Worm (Caenorhabditis elegans) whole organism, L2 larva: ENCODE measurements around the gene Y43F8B.13.

Experiments used
- C34F6.9 ChIP-seq: fragments of 150-350 bp; optimal IDR thresholded peaks from 2 replicates; lab custom pipeline; 2014; ENCODE audit warnings: missing biosample characterization, missing genetic modification characterization
- F13H6.1 ChIP-seq: sonication (generic microtip); optimal IDR thresholded peaks from 2 replicates; lab custom pipeline; 2016; ENCODE audit warnings: missing genetic modification characterization, missing compliant biosample characterization
- R02D3.7 ChIP-seq: fragments of 150-350 bp; optimal IDR thresholded peaks from 2 replicates; lab custom pipeline; 2014; ENCODE audit warnings: missing biosample characterization, missing genetic modification characterization
- Y55F3AM.14 ChIP-seq: fragments of 200-800 bp; sonication (Bioruptor generic); optimal IDR thresholded peaks from 2 replicates; lab custom pipeline; 2018; ENCODE audit warnings: mild to moderate bottlenecking, missing genetic modification characterization, missing compliant biosample characterization
- ZK546.5 ChIP-seq: sonication (generic microtip); optimal IDR thresholded peaks from 2 replicates; lab custom pipeline; 2017; ENCODE audit warnings: missing biosample characterization, missing genetic modification characterization
- alr-1 ChIP-seq: fragments of 150-350 bp; optimal IDR thresholded peaks from 2 replicates; lab custom pipeline; 2014; ENCODE audit warnings: missing biosample characterization, missing genetic modification characterization
- aly-2 ChIP-seq: fragments of 150-350 bp; optimal IDR thresholded peaks from 2 replicates; lab custom pipeline; 2014; ENCODE audit warnings: missing biosample characterization, missing genetic modification characterization
- ceh-16 ChIP-seq: fragments of 150-350 bp; optimal IDR thresholded peaks from 2 replicates; lab custom pipeline; 2014; ENCODE audit warnings: missing biosample characterization, missing genetic modification characterization
- ceh-82 ChIP-seq: fragments of 150-350 bp; optimal IDR thresholded peaks from 2 replicates; lab custom pipeline; 2014; ENCODE audit warnings: missing biosample characterization, missing genetic modification characterization
- egl-27 ChIP-seq: sonication (generic microtip); optimal IDR thresholded peaks from 3 replicates; lab custom pipeline; 2017; ENCODE audit warnings: missing biosample characterization, missing genetic modification reagents, missing genetic modification characterization
- elt-1 ChIP-seq: fragments of 150-350 bp; optimal IDR thresholded peaks from 2 replicates; lab custom pipeline; 2014; ENCODE audit warnings: missing biosample characterization, missing genetic modification characterization
- gmeb-1 ChIP-seq: fragments of 150-350 bp; optimal IDR thresholded peaks from 2 replicates; lab custom pipeline; 2014; ENCODE audit warnings: missing biosample characterization, missing genetic modification characterization
- lin-39 ChIP-seq: fragments of 150-350 bp; optimal IDR thresholded peaks from 2 replicates; lab custom pipeline; 2014; ENCODE audit warnings: missing biosample characterization, missing genetic modification reagents, missing genetic modification characterization
- lsy-2 ChIP-seq, 2 experiments: fragments of 150-350 bp in 1 of 2; sonication (generic microtip) in 1 of 2; optimal IDR thresholded peaks; 2 replicates each; lab custom pipeline; 2014 to 2017; ENCODE audit warnings: missing biosample characterization in 2 of 2, missing genetic modification characterization in 2 of 2
- mbf-1 ChIP-seq: sonication (generic microtip); optimal IDR thresholded peaks from 2 replicates; lab custom pipeline; 2017; ENCODE audit warnings: missing biosample characterization, missing genetic modification characterization
- nhr-10 ChIP-seq: sonication (generic microtip); optimal IDR thresholded peaks from 2 replicates; lab custom pipeline; 2017; ENCODE audit warnings: missing biosample characterization, missing genetic modification characterization
- nhr-129 ChIP-seq: fragments of 150-350 bp; optimal IDR thresholded peaks from 2 replicates; lab custom pipeline; 2014; ENCODE audit warnings: missing biosample characterization, missing genetic modification characterization
- nhr-21 ChIP-seq: fragments of 150-350 bp; optimal IDR thresholded peaks from 2 replicates; lab custom pipeline; 2014; ENCODE audit warnings: missing biosample characterization, missing genetic modification characterization
- nhr-23 ChIP-seq: fragments of 150-350 bp; optimal IDR thresholded peaks from 2 replicates; lab custom pipeline; 2014; ENCODE audit warnings: missing biosample characterization, missing genetic modification reagents, missing genetic modification characterization
- nhr-237 ChIP-seq: fragments of 150-350 bp; optimal IDR thresholded peaks from 2 replicates; lab custom pipeline; 2014; ENCODE audit warnings: missing biosample characterization, missing genetic modification characterization
- nhr-25 ChIP-seq: fragments of 150-350 bp; sonication (generic microtip); optimal IDR thresholded peaks from 3 replicates; lab custom pipeline; 2014; ENCODE audit warnings: missing biosample characterization, missing genetic modification characterization
- nhr-6 ChIP-seq: fragments of 150-350 bp; optimal IDR thresholded peaks from 2 replicates; lab custom pipeline; 2014; ENCODE audit warnings: missing biosample characterization, missing genetic modification characterization
- nhr-77 ChIP-seq: fragments of 150-350 bp; optimal IDR thresholded peaks from 2 replicates; lab custom pipeline; 2014; ENCODE audit warnings: missing biosample characterization, missing genetic modification characterization
- peb-1 ChIP-seq: fragments of 150-350 bp; optimal IDR thresholded peaks from 2 replicates; lab custom pipeline; 2014; ENCODE audit warnings: missing biosample characterization, missing genetic modification characterization
- sem-4 ChIP-seq: fragments of 150-350 bp; optimal IDR thresholded peaks from 2 replicates; lab custom pipeline; 2014; ENCODE audit warnings: missing biosample characterization, missing genetic modification reagents, missing genetic modification characterization
- skn-1 ChIP-seq: sonication (generic microtip); optimal IDR thresholded peaks from 2 replicates; lab custom pipeline; 2017; ENCODE audit warnings: missing biosample characterization, missing genetic modification characterization
- sma-9 ChIP-seq, 2 experiments: fragments of 150-350 bp in 1 of 2; sonication (generic microtip) in 1 of 2; optimal IDR thresholded peaks; 2 replicates each; lab custom pipeline; 2014 to 2016; ENCODE audit warnings: missing genetic modification characterization in 2 of 2, mild to moderate bottlenecking in 1 of 2, missing biosample characterization in 1 of 2, missing compliant biosample characterization in 1 of 2, missing genetic modification reagents in 1 of 2, moderate library complexity in 1 of 2
- unc-39 ChIP-seq: fragments of 150-350 bp; optimal IDR thresholded peaks from 2 replicates; lab custom pipeline; 2014; ENCODE audit warnings: missing biosample characterization, missing genetic modification characterization
- unc-55 ChIP-seq: fragments of 150-350 bp; sonication (generic microtip); optimal IDR thresholded peaks from 3 replicates; lab custom pipeline; 2014; ENCODE audit warnings: missing biosample characterization, missing genetic modification reagents, missing genetic modification characterization
- unc-62 ChIP-seq: fragments of 150-350 bp; optimal IDR thresholded peaks from 2 replicates; lab custom pipeline; 2014; ENCODE audit warnings: missing biosample characterization, missing genetic modification reagents, missing genetic modification characterization
- zag-1 ChIP-seq: fragments of 150-350 bp; optimal IDR thresholded peaks from 2 replicates; lab custom pipeline; 2014; ENCODE audit warnings: missing biosample characterization, missing genetic modification characterization
- ztf-1 ChIP-seq: fragments of 200-800 bp; sonication (Bioruptor generic); conservative IDR thresholded peaks from 2 replicates; pipeline ENCODE4 v1.3.6; 2022; ENCODE audit warnings: missing genetic modification characterization, missing compliant biosample characterization
- ztf-11 ChIP-seq: sonication (generic microtip); optimal IDR thresholded peaks from 2 replicates; lab custom pipeline; 2017; ENCODE audit warnings: missing biosample characterization, missing genetic modification characterization
- ztf-4 ChIP-seq: fragments of 150-350 bp; optimal IDR thresholded peaks from 2 replicates; lab custom pipeline; 2014; ENCODE audit warnings: missing biosample characterization, missing genetic modification characterization

Y43F8B.13 gene

DNA sequence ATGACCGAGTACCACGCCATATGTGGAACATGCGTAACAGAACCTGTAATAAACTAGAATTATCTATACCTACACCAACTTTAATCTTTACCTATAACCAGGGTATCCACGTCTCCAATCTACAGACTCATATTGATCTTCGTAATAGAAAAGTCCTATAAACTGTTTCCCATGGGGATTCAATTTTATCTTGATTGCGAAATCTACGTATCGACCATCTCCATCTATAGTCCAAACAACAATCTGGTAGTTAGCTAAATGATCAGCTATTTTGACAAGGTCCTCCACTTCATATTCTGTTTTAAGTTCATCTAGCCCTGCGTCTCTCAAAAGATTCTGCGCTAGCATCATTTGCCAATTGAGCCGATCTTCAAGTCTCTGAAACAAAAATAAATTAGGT is 26.1 kb upstream of the Y43F8B.13 start:
- TF ChIP-seq elt-1 (tag; lab: Kevin White, UChicago) (peak; percentile 99), nhr-21 (no peak), Y55F3AM.14 (GFP tag; lab: Kevin White, UChicago) (peak; percentile 1), ztf-11 (tag; lab: Kevin White, UChicago) (no peak), nhr-237 (tag; lab: Kevin White, UChicago) (no peak), ztf-4 (tag; lab: Kevin White, UChicago) (no peak), lsy-2 (tag; optimal IDR thresholded peaks at IDR 0.05; lab: Kevin White, UChicago) (peak in 1 of 2 experiments; percentile 11), skn-1 (tag; lab: Kevin White, UChicago) (no peak), peb-1 (tag; lab: Kevin White, UChicago) (no peak), gmeb-1 (tag; lab: Kevin White, UChicago) (no peak), ceh-16 (tag; lab: Kevin White, UChicago) (peak; percentile 59), unc-62 (no peak), sma-9 (GFP tag; optimal IDR thresholded peaks at IDR 0.05; lab: Kevin White, UChicago) (peak; percentile 90), sma-9 (tag; optimal IDR thresholded peaks at IDR 0.05; lab: Kevin White, UChicago) (no peak), nhr-10 (tag; lab: Kevin White, UChicago) (no peak), R02D3.7 (tag; lab: Kevin White, UChicago) (no peak), ceh-82 (no peak), nhr-25 (tag; lab: Kevin White, UChicago) (peak; percentile 54), sem-4 (tag; lab: Kevin White, UChicago) (no peak), unc-39 (no peak), ztf-1 (GFP tag; lab: Robert Waterston, UW) (no peak), nhr-129 (tag; lab: Kevin White, UChicago) (no peak), mbf-1 (tag; lab: Kevin White, UChicago) (no peak), zag-1 (tag; lab: Kevin White, UChicago) (no peak), ZK546.5 (tag; lab: Kevin White, UChicago) (no peak), nhr-23 (tag; lab: Kevin White, UChicago) (peak; percentile 95), F13H6.1 (tag; lab: Kevin White, UChicago) (no peak)
- TF ChIP-seq, all 48 proteins: peak for 7

DNA sequence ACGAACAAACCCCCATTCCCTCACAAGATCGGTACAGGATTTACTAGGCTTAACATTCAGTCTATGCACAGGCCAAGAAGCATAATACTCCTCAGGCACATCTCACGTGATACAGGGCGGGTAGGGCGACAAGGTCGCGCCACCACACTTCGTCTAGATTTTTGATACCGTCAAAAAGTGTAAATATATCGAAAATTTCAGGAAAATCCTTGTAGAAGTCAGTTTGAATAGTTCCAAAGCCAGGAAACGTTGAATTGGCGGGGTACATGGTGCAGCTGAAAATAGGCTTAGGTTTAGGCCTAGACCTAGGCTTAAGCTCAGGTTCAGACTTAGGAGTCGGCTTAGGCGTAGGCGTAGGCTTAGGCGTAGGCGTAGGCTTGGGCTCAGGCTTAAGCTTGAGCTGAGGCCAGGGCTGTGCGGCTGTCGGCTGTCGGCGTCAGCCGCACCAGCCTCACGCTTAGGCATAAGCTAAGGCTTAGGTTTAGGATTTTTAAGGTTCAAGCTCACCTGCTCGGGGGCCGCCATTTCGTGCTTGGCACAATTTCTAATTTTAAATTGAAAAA is 25.3 kb upstream of the Y43F8B.13 start:
- TF ChIP-seq Y55F3AM.14 (GFP tag; lab: Kevin White, UChicago) (peak; percentile 5), nhr-6 (tag; lab: Kevin White, UChicago) (no peak)

DNA sequence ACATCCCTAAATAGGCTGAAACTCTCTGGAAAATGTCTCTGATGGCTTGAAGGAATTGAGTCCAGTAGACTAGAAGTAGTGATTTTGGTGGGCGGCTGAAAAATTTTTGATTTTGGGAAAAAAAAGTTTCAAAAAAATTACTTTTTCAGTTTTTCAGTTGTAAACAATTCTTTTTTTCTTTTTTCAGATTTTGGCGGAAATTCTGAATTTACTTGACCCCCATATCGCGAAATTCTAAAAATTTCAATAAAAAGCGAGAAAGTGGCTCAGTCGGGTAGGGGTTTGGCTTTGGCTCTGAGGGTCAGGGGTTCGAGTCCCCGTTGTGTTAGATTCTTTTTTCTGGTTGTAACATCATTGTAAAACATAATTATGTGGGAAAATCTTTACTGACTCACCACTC is 24.7 kb upstream of the Y43F8B.13 start, which contains the start of gene srw-85:
Gene srw-85 (minus strand): TSS at position 101 of the 400 bp plus-strand sequence.
- no peak for TF ChIP-seq C34F6.9 (tag; lab: Kevin White, UChicago)
- TF ChIP-seq alr-1 (tag; lab: Kevin White, UChicago) = no peak
- TF ChIP-seq unc-55 = no peak
- TF ChIP-seq aly-2 (tag; lab: Kevin White, UChicago) = no peak
- no peak for TF ChIP-seq ztf-1 (GFP tag; lab: Robert Waterston, UW)

ce11 chrV:19432030-19432429 is 23.7 kb upstream of the Y43F8B.13 start:
- TF ChIP-seq ztf-4 (tag; lab: Kevin White, UChicago) (no peak), nhr-21 (no peak), nhr-129 (tag; lab: Kevin White, UChicago) (peak; percentile 25), lin-39 (tag; lab: Kevin White, UChicago) (no peak), egl-27 (tag; lab: Kevin White, UChicago) (no peak)

- TF ChIP-seq nhr-77 (tag; lab: Kevin White, UChicago) = no peak
- TF ChIP-seq, all 48 proteins: peak for 0
These were observed 22.8 kb upstream of the Y43F8B.13 start, which contains the start of gene C25F9.11 for ce11 chrV:19432972-19433371. Gene C25F9.11, minus strand, starts transcription at chrV:19433072.
